Worm (Caenorhabditis elegans) whole organism, L1 larva: ENCODE results near the gene nspb-7.

Experiments
- aly-2 ChIP-seq: fragments of 150-350 bp; optimal IDR thresholded peaks from 2 replicates; lab custom pipeline; 2014; ENCODE audit warnings: missing biosample characterization, missing genetic modification characterization
- ceh-8 ChIP-seq: fragments of 200-800 bp; sonication (Bioruptor generic); optimal IDR thresholded peaks from 2 replicates; lab custom pipeline; 2018; ENCODE audit warnings: mild to moderate bottlenecking, missing genetic modification characterization, moderate library complexity, missing compliant biosample characterization
- elt-3 ChIP-seq, 6 experiments: fragments of 150-350 bp in 1 of 6; sonication (generic microtip); optimal IDR thresholded peaks; 2 replicates each; lab custom pipeline; 2017 to 2018; ENCODE audit warnings: missing biosample characterization in 6 of 6, missing genetic modification characterization in 6 of 6, inconsistent platforms in 1 of 6
- fkh-10 ChIP-seq: sonication (generic microtip); optimal IDR thresholded peaks from 2 replicates; lab custom pipeline; 2017; ENCODE audit warnings: missing biosample characterization, missing genetic modification reagents, missing genetic modification characterization
- fkh-8 ChIP-seq: sonication (generic microtip); optimal IDR thresholded peaks from 2 replicates; lab custom pipeline; 2016; ENCODE audit warnings: mild to moderate bottlenecking, missing genetic modification characterization, missing compliant biosample characterization
- lin-13 ChIP-seq: fragments of 150-350 bp; optimal IDR thresholded peaks from 2 replicates; lab custom pipeline; 2014; ENCODE audit warnings: missing biosample characterization, missing genetic modification reagents, missing genetic modification characterization
- lin-39 ChIP-seq: fragments of 150-350 bp; optimal IDR thresholded peaks from 2 replicates; lab custom pipeline; 2014; ENCODE audit warnings: missing biosample characterization, missing genetic modification reagents, missing genetic modification characterization
- lsy-2 ChIP-seq, 2 experiments: fragments of 150-350 bp; optimal IDR thresholded peaks; 2 replicates each; lab custom pipeline; 2014; ENCODE audit warnings: missing biosample characterization in 2 of 2, missing genetic modification characterization in 2 of 2
- mdl-1 ChIP-seq, 2 experiments: fragments of 150-350 bp; optimal IDR thresholded peaks; 2 replicates each; lab custom pipeline; 2014 to 2017; ENCODE audit warnings: missing biosample characterization in 2 of 2, missing genetic modification characterization in 2 of 2, inconsistent platforms in 1 of 2
- nhr-11 ChIP-seq: fragments of 150-350 bp; optimal IDR thresholded peaks from 2 replicates; lab custom pipeline; 2014; ENCODE audit warnings: missing biosample characterization, missing genetic modification characterization
- nhr-237 ChIP-seq: fragments of 150-350 bp; optimal IDR thresholded peaks from 2 replicates; lab custom pipeline; 2014; ENCODE audit warnings: missing biosample characterization, missing genetic modification characterization
- skn-1 ChIP-seq: fragments of 150-350 bp; optimal IDR thresholded peaks from 2 replicates; lab custom pipeline; 2014; ENCODE audit warnings: missing biosample characterization, missing genetic modification characterization
- snpc-4 ChIP-seq: fragments of 150-350 bp; optimal IDR thresholded peaks from 2 replicates; lab custom pipeline; 2014; ENCODE audit warnings: missing biosample characterization, missing genetic modification characterization

ce11 chrII:14537728-14538127, 40.4 kb upstream of the nspb-7 start, which contains the start of the genes clec-147 and C04H5.7:
- no peak for TF ChIP-seq fkh-10
- TF ChIP-seq nhr-237 (tag; lab: Kevin White, UChicago), result no peak
- no peak for TF ChIP-seq nhr-11
- TF ChIP-seq fkh-8 (tag; lab: Kevin White, UChicago), result no peak
- TF ChIP-seq skn-1, result no peak
- TF ChIP-seq lin-39 (tag; lab: Kevin White, UChicago), result no peak
- no peak for TF ChIP-seq mdl-1 (tag; optimal IDR thresholded peaks at IDR 0.05; lab: Kevin White, UChicago)
- no peak for TF ChIP-seq lsy-2 (tag; optimal IDR thresholded peaks at IDR 0.05; lab: Kevin White, UChicago)
- TF ChIP-seq lin-13 (GFP tag; lab: Kevin White, UChicago), result no peak
- TF ChIP-seq snpc-4 (tag; lab: Kevin White, UChicago), result no peak
- no peak for TF ChIP-seq aly-2 (tag; lab: Kevin White, UChicago)
- no peak for TF ChIP-seq elt-3 (tag; optimal IDR thresholded peaks at IDR 0.05; lab: Kevin White, UChicago)
- no peak for TF ChIP-seq ceh-8
